Fruit fly (Drosophila melanogaster): ENCODE data around the gene CG33303.

The CG33303 gene

dm6 chr2L:10331066-10331847 is 44.3 kb downstream of the CG33303 start, which contains the start of the genes Schip1 and Cox10 (continued):
- TF ChIP-seq ac (GFP tag; optimal IDR thresholded peaks at IDR 0.05) (no peak), TFAM (GFP tag; optimal IDR thresholded peaks at IDR 0.05) (no peak), CG1603 (tag; optimal IDR thresholded peaks at IDR 0.05) (peak; percentile 10), lab (GFP tag; optimal IDR thresholded peaks at IDR 0.05) (no peak), E2f1 (GFP tag; IDR thresholded peaks at IDR 0.05) (no peak), kni (GFP tag; optimal IDR thresholded peaks at IDR 0.05) (no peak), ase (GFP tag; IDR thresholded peaks at IDR 0.05) (no peak), Opbp (GFP tag; IDR thresholded peaks at IDR 0.05; ENCODE audit: partially characterized antibody) (no peak), HLH3B (GFP tag; IDR thresholded peaks at IDR 0.05) (no peak), Dad (GFP tag; optimal IDR thresholded peaks at IDR 0.05) (no peak), corto (GFP tag; optimal IDR thresholded peaks at IDR 0.05) (no peak), CG18619 (GFP tag; optimal IDR thresholded peaks at IDR 0.05) (no peak), Nf-YC (tag; optimal IDR thresholded peaks at IDR 0.05) (peak; percentile 33), CG4360 (GFP tag; IDR thresholded peaks at IDR 0.05) (no peak), Atf6 (GFP tag; IDR thresholded peaks at IDR 0.05) (no peak), Dek (tag; optimal IDR thresholded peaks at IDR 0.05) (no peak), CG4282 (GFP tag; optimal IDR thresholded peaks at IDR 0.05) (no peak), CG10431 (GFP tag; optimal IDR thresholded peaks at IDR 0.05) (no peak), jigr1 (GFP tag; IDR thresholded peaks at IDR 0.05) (no peak), D19A (tag; optimal IDR thresholded peaks at IDR 0.05) (peak; percentile 53), caup (GFP tag; optimal IDR thresholded peaks at IDR 0.05; ENCODE audit: severe bottlenecking) (no peak), CG30403 (GFP tag; optimal IDR thresholded peaks at IDR 0.05) (no peak), Atf3 (GFP tag; optimal IDR thresholded peaks at IDR 0.05) (no peak), CG12104 (GFP tag; optimal IDR thresholded peaks at IDR 0.05) (no peak), abd-A (tag; optimal IDR thresholded peaks at IDR 0.05) (no peak), CG4617 (GFP tag; optimal IDR thresholded peaks at IDR 0.05; ENCODE audit: borderline replicate concordance) (peak; percentile 18), CG5245 (GFP tag; optimal IDR thresholded peaks at IDR 0.05) (no peak), gsb-n (tag; optimal IDR thresholded peaks at IDR 0.05) (no peak), HHEX (GFP tag; optimal IDR thresholded peaks at IDR 0.05) (no peak), wdn (GFP tag; IDR thresholded peaks at IDR 0.05) (no peak), CG10366 (GFP tag; IDR thresholded peaks at IDR 0.05) (no peak), dpn (GFP tag; optimal IDR thresholded peaks at IDR 0.05) (peak in 1 of 2 experiments; percentile 16), CG5180 (GFP tag; optimal IDR thresholded peaks at IDR 0.05) (no peak), HLHmδ (GFP tag; optimal IDR thresholded peaks at IDR 0.05) (no peak), CG4854 (GFP tag; optimal IDR thresholded peaks at IDR 0.05) (no peak), CG12071 (GFP tag; optimal IDR thresholded peaks at IDR 0.05) (no peak), CG4820 (GFP tag; optimal IDR thresholded peaks at IDR 0.05) (no peak), disco-r (GFP tag; optimal IDR thresholded peaks at IDR 0.05) (no peak), B-H1 (GFP tag; IDR thresholded peaks at IDR 0.05) (no peak), CG10654 (GFP tag; optimal IDR thresholded peaks at IDR 0.05) (no peak), amos (GFP tag; IDR thresholded peaks at IDR 0.05; ENCODE audit: partially characterized antibody) (no peak), pfk (GFP tag; optimal IDR thresholded peaks at IDR 0.05) (no peak), CG1792 (GFP tag; optimal IDR thresholded peaks at IDR 0.05) (no peak), cg (GFP tag; optimal IDR thresholded peaks at IDR 0.05) (no peak), CG3995 (GFP tag; optimal IDR thresholded peaks at IDR 0.05) (no peak), CG2678 (tag; optimal IDR thresholded peaks at IDR 0.05) (no peak), Hr51 (GFP tag; optimal IDR thresholded peaks at IDR 0.05) (no peak), CG6654 (GFP tag; optimal IDR thresholded peaks at IDR 0.05) (no peak), nerfin-1 (tag; optimal IDR thresholded peaks at IDR 0.05) (no peak)

Measured in whole organism, embryonic.